Worm (Caenorhabditis elegans) whole organism, L1 larva: ENCODE results near the gene Y48B6A.1.

Experiments
- F16B12.6 ChIP-seq: fragments of 150-350 bp; optimal IDR thresholded peaks from 2 replicates; lab custom pipeline; 2014; ENCODE audit warnings: missing biosample characterization, missing genetic modification characterization
- Y116A8C.19 ChIP-seq: sonication (generic microtip); optimal IDR thresholded peaks from 2 replicates; lab custom pipeline; 2016; ENCODE audit warnings: missing compliant biosample characterization, missing genetic modification characterization, borderline replicate concordance
- aly-2 ChIP-seq: fragments of 150-350 bp; optimal IDR thresholded peaks from 2 replicates; lab custom pipeline; 2014; ENCODE audit warnings: missing biosample characterization, missing genetic modification characterization
- dsc-1 ChIP-seq: sonication (generic microtip); optimal IDR thresholded peaks from 2 replicates; lab custom pipeline; 2016; ENCODE audit warnings: mild to moderate bottlenecking, missing genetic modification characterization, missing compliant biosample characterization
- efl-1 ChIP-seq, 4 experiments: fragments of 150-350 bp; optimal IDR thresholded peaks in 3 of 4; peaks in 1 of 4; 1 replicate in 1 of 4; 2 replicates in 3 of 4; lab custom pipeline; 2014; ENCODE audit warnings: missing biosample characterization in 2 of 4, missing genetic modification characterization in 2 of 4, missing genetic modification reagents in 2 of 4
- efl-3 ChIP-seq: fragments of 200-800 bp; sonication (Bioruptor generic); optimal IDR thresholded peaks from 2 replicates; lab custom pipeline; 2018; ENCODE audit warnings: mild to moderate bottlenecking, missing genetic modification characterization, missing compliant biosample characterization
- egl-13 ChIP-seq: sonication (generic microtip); optimal IDR thresholded peaks from 2 replicates; lab custom pipeline; 2016; ENCODE audit warnings: missing genotype, missing genetic modification reagents, missing genetic modification characterization, missing compliant biosample characterization
- egl-27 ChIP-seq, 2 experiments: fragments of 150-350 bp in 1 of 2; sonication (generic microtip); optimal IDR thresholded peaks; 3 replicates each; lab custom pipeline; 2017 to 2018; ENCODE audit warnings: missing biosample characterization in 2 of 2, missing genetic modification characterization in 2 of 2, missing genetic modification reagents in 2 of 2
- elt-2 ChIP-seq: sonication (generic microtip); optimal IDR thresholded peaks from 2 replicates; lab custom pipeline; 2016; ENCODE audit warnings: missing genetic modification characterization, mild to moderate bottlenecking, inconsistent platforms, missing compliant biosample characterization, missing genetic modification reagents
- elt-3 ChIP-seq, 6 experiments: fragments of 150-350 bp in 1 of 6; sonication (generic microtip); optimal IDR thresholded peaks; 2 replicates each; lab custom pipeline; 2017 to 2018; ENCODE audit warnings: missing biosample characterization in 6 of 6, missing genetic modification characterization in 6 of 6, inconsistent platforms in 1 of 6
- fkh-10 ChIP-seq: sonication (generic microtip); optimal IDR thresholded peaks from 2 replicates; lab custom pipeline; 2017; ENCODE audit warnings: missing biosample characterization, missing genetic modification reagents, missing genetic modification characterization
- grh-1 ChIP-seq: fragments of 200-800 bp; sonication (Bioruptor generic); IDR thresholded peaks from 2 replicates; pipeline ENCODE4 v1.3.6; 2022; ENCODE audit warnings: missing genetic modification reagents, missing genetic modification characterization, missing compliant biosample characterization
- hlh-17 ChIP-seq: fragments of 200-800 bp; sonication (Bioruptor generic); optimal IDR thresholded peaks from 2 replicates; lab custom pipeline; 2018; ENCODE audit warnings: missing genetic modification characterization, mild to moderate bottlenecking, missing compliant biosample characterization, moderate library complexity, borderline replicate concordance
- hpl-2 ChIP-seq: fragments of 150-350 bp; optimal IDR thresholded peaks from 2 replicates; lab custom pipeline; 2014; ENCODE audit warnings: missing biosample characterization, missing genetic modification reagents, missing genetic modification characterization
- lin-13 ChIP-seq: fragments of 150-350 bp; optimal IDR thresholded peaks from 2 replicates; lab custom pipeline; 2014; ENCODE audit warnings: missing biosample characterization, missing genetic modification reagents, missing genetic modification characterization
- lin-14 ChIP-seq: fragments of 200-800 bp; sonication (Bioruptor generic); optimal IDR thresholded peaks from 2 replicates; lab custom pipeline; 2018; ENCODE audit warnings: mild to moderate bottlenecking, missing genetic modification characterization, moderate library complexity, missing compliant biosample characterization
- lin-15B ChIP-seq: fragments of 150-350 bp; sonication (generic microtip); optimal IDR thresholded peaks from 3 replicates; lab custom pipeline; 2014; ENCODE audit warnings: missing biosample characterization, missing genetic modification characterization
- nhr-12 ChIP-seq: sonication (generic microtip); optimal IDR thresholded peaks from 2 replicates; lab custom pipeline; 2017; ENCODE audit warnings: missing biosample characterization, missing genetic modification characterization
- nhr-28 ChIP-seq: fragments of 150-350 bp; optimal IDR thresholded peaks from 2 replicates; lab custom pipeline; 2014; ENCODE audit warnings: missing biosample characterization, missing genetic modification characterization
- nhr-77 ChIP-seq: fragments of 150-350 bp; optimal IDR thresholded peaks from 2 replicates; lab custom pipeline; 2014; ENCODE audit warnings: missing biosample characterization, missing genetic modification characterization
- nhr-85 ChIP-seq: sonication (generic microtip); peaks from one replicate; lab custom pipeline; 2016; ENCODE audit warnings: missing genetic modification characterization, inconsistent platforms, missing compliant biosample characterization
- pag-3 ChIP-seq: sonication (generic microtip); optimal IDR thresholded peaks from 2 replicates; lab custom pipeline; 2017; ENCODE audit warnings: missing genetic modification characterization, mild to moderate bottlenecking, missing compliant biosample characterization, antibody characterized with exemption, borderline replicate concordance; ENCODE audit not compliant: insufficient read depth
- rnt-1 ChIP-seq: sonication (generic microtip); optimal IDR thresholded peaks from 2 replicates; lab custom pipeline; 2016; ENCODE audit warnings: mild to moderate bottlenecking, missing genetic modification characterization, moderate library complexity, missing compliant biosample characterization
- snu-23 ChIP-seq: sonication (generic microtip); optimal IDR thresholded peaks from 2 replicates; lab custom pipeline; 2016; ENCODE audit warnings: missing genetic modification characterization, missing compliant biosample characterization
- sptf-1 ChIP-seq: fragments of 150-350 bp; optimal IDR thresholded peaks from 2 replicates; lab custom pipeline; 2014; ENCODE audit warnings: missing biosample characterization, missing genetic modification characterization
- sup-37 ChIP-seq: fragments of 200-800 bp; sonication (Bioruptor generic); optimal IDR thresholded peaks from 2 replicates; lab custom pipeline; 2018; ENCODE audit warnings: mild to moderate bottlenecking, missing genetic modification characterization, missing compliant biosample characterization
- unc-130 ChIP-seq: fragments of 150-350 bp; optimal IDR thresholded peaks from 2 replicates; lab custom pipeline; 2017; ENCODE audit warnings: missing biosample characterization, missing genetic modification characterization, inconsistent platforms
- unc-30 ChIP-seq: sonication (generic microtip); optimal IDR thresholded peaks from 2 replicates; lab custom pipeline; 2017; ENCODE audit warnings: missing biosample characterization, missing genetic modification characterization
- vab-15 ChIP-seq: sonication (generic microtip); optimal IDR thresholded peaks from 2 replicates; lab custom pipeline; 2017; ENCODE audit warnings: missing genotype, mild to moderate bottlenecking, missing genetic modification characterization, missing compliant biosample characterization
- zag-1 ChIP-seq: fragments of 150-350 bp; optimal IDR thresholded peaks from 2 replicates; lab custom pipeline; 2014; ENCODE audit warnings: missing biosample characterization, missing genetic modification characterization
- zip-4 ChIP-seq: fragments of 200-800 bp; sonication (Bioruptor generic); optimal IDR thresholded peaks from 2 replicates; lab custom pipeline; 2018; ENCODE audit warnings: mild to moderate bottlenecking, missing genetic modification characterization, moderate library complexity, missing compliant biosample characterization

Y48B6A.1 gene

DNA sequence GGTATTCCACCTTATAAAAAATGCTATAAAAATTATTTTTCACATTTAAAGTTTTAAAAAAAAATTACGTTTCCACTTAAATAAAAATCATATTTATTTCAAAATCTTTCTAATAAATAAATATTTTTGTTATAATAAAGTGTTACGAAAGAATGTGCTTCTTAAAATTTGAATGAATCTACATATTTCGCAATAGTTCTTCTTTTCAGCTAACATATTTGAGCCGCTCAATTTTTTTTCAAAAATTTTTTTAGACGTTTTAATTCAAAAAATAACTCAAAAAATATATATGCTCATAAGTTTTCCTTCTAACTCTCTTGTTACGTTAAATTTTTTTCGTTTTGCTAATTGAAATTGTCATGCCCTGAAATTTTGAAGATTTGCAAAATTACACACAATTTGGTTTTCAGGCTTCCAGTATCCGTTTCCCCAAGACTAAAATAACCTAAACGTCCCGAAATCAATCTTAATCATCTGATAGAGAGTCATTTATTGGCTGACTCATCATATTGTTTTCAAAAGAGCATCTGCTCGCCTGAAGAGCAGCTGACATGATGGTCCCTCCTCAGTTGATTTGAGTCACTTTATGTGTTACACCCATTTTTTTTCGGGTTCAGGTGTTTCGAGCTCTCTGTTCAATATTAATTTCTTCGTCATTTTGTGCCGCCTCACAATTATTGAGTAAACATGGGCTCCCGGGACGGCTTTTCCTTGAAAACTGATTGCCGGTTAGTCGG is 24.2 kb upstream of the Y48B6A.1 start, which contains the start of gene efhd-1 (continued):
- TF ChIP-seq sup-37 (no peak), sptf-1 (tag; lab: Kevin White, UChicago) (no peak), hpl-2 (GFP tag; lab: Kevin White, UChicago) (no peak), efl-3 (GFP tag; lab: Kevin White, UChicago) (no peak), zip-4 (GFP tag; lab: Kevin White, UChicago) (no peak), grh-1 (no peak), fkh-10 (GFP tag; lab: Kevin White, UChicago) (no peak), efl-1 (optimal IDR thresholded peaks at IDR 0.05; lab: Kevin White, UChicago) (no peak), efl-1 (GFP tag; optimal IDR thresholded peaks at IDR 0.05 in 1 of 2; lab: Kevin White, UChicago) (peak in 1 of 2 experiments; percentile 44), unc-130 (tag; lab: Kevin White, UChicago) (peak; percentile 0), snu-23 (no peak), hlh-17 (GFP tag; lab: Kevin White, UChicago) (no peak), F16B12.6 (tag; lab: Kevin White, UChicago) (no peak), egl-13 (tag; lab: Kevin White, UChicago) (no peak), vab-15 (tag; lab: Kevin White, UChicago) (no peak), unc-30 (tag; lab: Kevin White, UChicago) (no peak), nhr-12 (tag; lab: Kevin White, UChicago) (no peak), pag-3 (tag; lab: Kevin White, UChicago) (no peak), elt-2 (no peak), elt-3 (tag; optimal IDR thresholded peaks at IDR 0.05; lab: Kevin White, UChicago) (no peak)

DNA sequence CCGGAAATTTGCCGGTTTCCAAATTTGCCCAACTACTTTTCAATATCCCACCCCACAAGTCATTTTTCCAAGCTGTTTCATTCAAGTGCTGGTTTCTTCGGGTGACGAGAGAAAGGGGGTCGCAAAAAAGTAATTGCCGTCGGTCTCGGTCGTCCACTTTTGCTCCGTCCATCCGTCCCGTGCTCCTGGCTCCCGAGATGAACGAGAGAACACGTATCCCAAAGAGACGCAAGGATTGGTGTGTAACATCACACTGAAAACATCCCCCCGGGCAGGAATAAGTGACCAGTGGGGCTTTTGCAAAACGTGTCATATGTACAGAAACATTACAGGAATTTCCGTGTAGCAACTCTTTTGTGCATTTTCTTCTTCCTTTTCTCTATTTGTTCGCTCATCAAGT is 22.5 kb upstream of the Y48B6A.1 start:
- TF ChIP-seq efl-1 (optimal IDR thresholded peaks at IDR 0.05; lab: Kevin White, UChicago) (no peak), efl-1 (GFP tag; optimal IDR thresholded peaks at IDR 0.05 in 1 of 2; lab: Kevin White, UChicago) (peak in 1 of 2 experiments; percentile 42), Y116A8C.19 (tag; lab: Kevin White, UChicago) (no peak), lin-13 (no peak), lin-14 (peak; percentile 59), unc-30 (tag; lab: Kevin White, UChicago) (no peak), rnt-1 (tag; lab: Kevin White, UChicago) (peak; percentile 26)

ce11 chrII:14175099-14175498 is 20.9 kb upstream of the Y48B6A.1 start, which contains the start of gene Y48B6A.5:
Gene Y48B6A.5, minus strand, starts transcription at chrII:14175199.
- TF ChIP-seq nhr-77 (tag; lab: Kevin White, UChicago) (no peak), nhr-85 (tag; lab: Kevin White, UChicago) (no peak), aly-2 (tag; lab: Kevin White, UChicago) (no peak), lin-15B (no peak), zag-1 (tag; lab: Kevin White, UChicago) (no peak), dsc-1 (tag; lab: Kevin White, UChicago) (no peak), sup-37 (no peak)

DNA sequence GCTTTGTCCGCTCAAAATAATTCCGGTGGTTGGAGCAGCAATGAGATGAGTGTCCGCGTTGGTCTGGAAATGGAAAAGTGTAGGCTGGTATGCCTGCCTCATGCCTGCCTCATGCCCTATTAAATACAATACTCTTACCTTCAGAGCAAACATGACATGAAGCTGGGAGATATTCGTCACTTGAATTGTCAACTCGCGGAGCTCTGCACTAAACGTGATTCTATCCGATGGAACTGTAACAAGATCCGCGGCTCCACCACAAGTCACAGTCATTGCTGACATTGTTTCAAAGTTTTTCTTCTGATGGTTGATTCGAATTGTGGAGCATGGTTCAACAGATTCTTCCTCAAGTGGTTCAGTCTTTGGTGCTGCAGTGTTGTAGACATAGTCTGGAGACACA is 19.0 kb upstream of the Y48B6A.1 start:
- TF ChIP-seq nhr-28 (tag; lab: Kevin White, UChicago), result no peak
- TF ChIP-seq efl-1 (optimal IDR thresholded peaks at IDR 0.05; lab: Kevin White, UChicago), result no peak
- peak in 1 of 2 experiments; percentile 67 for TF ChIP-seq efl-1 (GFP tag; optimal IDR thresholded peaks at IDR 0.05 in 1 of 2; lab: Kevin White, UChicago)
- TF ChIP-seq egl-27 (tag; optimal IDR thresholded peaks at IDR 0.05; lab: Kevin White, UChicago), result no peak

DNA sequence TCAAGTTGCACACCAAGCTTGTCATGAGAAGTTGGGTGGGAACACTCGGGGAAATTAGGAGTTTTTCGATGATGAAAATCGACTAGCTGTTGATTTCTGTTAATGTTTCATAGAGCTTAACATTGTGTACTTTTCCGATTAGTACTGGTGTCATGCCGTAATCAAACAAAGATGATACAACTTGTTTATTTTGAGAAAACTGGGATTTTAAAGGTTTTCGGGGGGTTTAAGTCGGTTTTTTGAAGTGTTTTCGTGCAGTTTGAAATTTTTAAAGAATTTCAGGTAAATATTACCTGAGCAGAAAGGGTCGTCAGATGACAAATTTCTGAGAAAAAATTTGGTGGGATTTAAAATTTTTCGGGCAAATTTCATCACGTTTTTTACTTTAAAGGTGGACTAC is 17.4 kb upstream of the Y48B6A.1 start, which contains the start of gene eat-2:
Gene eat-2 (minus strand): TSS at position 101 of the 400 bp plus-strand sequence.
- TF ChIP-seq sup-37, result no peak
